Fruit fly (Drosophila melanogaster) whole organism, prepupa: ENCODE measurements around the gene CG43179.
A peak's percentile ranks its signal among the peaks of the same experiment; 100 is the strongest.

Experiments
- Blimp-1 ChIP-seq: fragments of 200-800 bp; sonication (Bioruptor generic); optimal IDR thresholded peaks from 3 replicates; lab custom pipeline; 2017; ENCODE audit warnings: missing biosample characterization, missing genetic modification characterization, mild to moderate bottlenecking, moderate library complexity, missing genetic modification reagents
- CG10631 ChIP-seq: fragments of 200-800 bp; sonication (Bioruptor generic); optimal IDR thresholded peaks from 2 replicates; lab custom pipeline; 2016; ENCODE audit warnings: missing biosample characterization, missing genetic modification characterization
- CG10669 ChIP-seq: fragments of 200-800 bp; sonication (Bioruptor generic); optimal IDR thresholded peaks from 3 replicates; lab custom pipeline; 2018; ENCODE audit warnings: missing biosample characterization, mild to moderate bottlenecking, missing genetic modification characterization, moderate library complexity
- CG11294 ChIP-seq: fragments of 200-800 bp; sonication (Bioruptor generic); IDR thresholded peaks from 2 replicates; pipeline ENCODE4 v1.3.6; 2022; ENCODE audit warnings: missing biosample characterization, missing genetic modification characterization
- CG1621 ChIP-seq: fragments of 200-800 bp; sonication (Bioruptor generic); optimal IDR thresholded peaks from 3 replicates; lab custom pipeline; 2018; ENCODE audit warnings: missing biosample characterization, mild to moderate bottlenecking, missing genetic modification characterization
- CG16779 ChIP-seq: fragments of 200-800 bp; sonication (Bioruptor generic); optimal IDR thresholded peaks from 3 replicates; lab custom pipeline; 2017; ENCODE audit warnings: missing biosample characterization, mild to moderate bottlenecking, missing genetic modification characterization
- CG3032 ChIP-seq: fragments of 200-800 bp; optimal IDR thresholded peaks from 2 replicates; lab custom pipeline; 2019; ENCODE audit warnings: missing biosample characterization, mild to moderate bottlenecking, missing genetic modification characterization, moderate library complexity
- CG31627 ChIP-seq: fragments of 200-800 bp; sonication (Bioruptor generic); optimal IDR thresholded peaks from 3 replicates; lab custom pipeline; 2016; ENCODE audit warnings: missing biosample characterization, missing genetic modification characterization
- CG32006 ChIP-seq: fragments of 200-800 bp; sonication (Bioruptor generic); optimal IDR thresholded peaks from 3 replicates; lab custom pipeline; 2017; ENCODE audit warnings: missing biosample characterization, mild to moderate bottlenecking, missing genetic modification characterization
- CG34406 ChIP-seq: fragments of 200-800 bp; sonication (Bioruptor generic); optimal IDR thresholded peaks from 3 replicates; lab custom pipeline; 2016; ENCODE audit warnings: missing biosample characterization, missing genetic modification characterization
- CG3919 ChIP-seq: fragments of 200-800 bp; sonication (Bioruptor generic); optimal IDR thresholded peaks from 3 replicates; lab custom pipeline; 2016; ENCODE audit warnings: missing biosample characterization, missing genetic modification characterization
- CG6163 ChIP-seq: fragments of 200-800 bp; sonication (Bioruptor generic); IDR thresholded peaks from 3 replicates; pipeline ENCODE4 v1.3.6; 2022; ENCODE audit warnings: missing biosample characterization, missing genetic modification characterization
- CG6276 ChIP-seq: fragments of 200-800 bp; sonication (Bioruptor generic); optimal IDR thresholded peaks from 2 replicates; lab custom pipeline; 2017; ENCODE audit warnings: missing biosample characterization, mild to moderate bottlenecking, missing genetic modification characterization
- CG6792 ChIP-seq: fragments of 200-800 bp; sonication (Bioruptor generic); optimal IDR thresholded peaks from 3 replicates; lab custom pipeline; 2016; ENCODE audit warnings: missing biosample characterization, missing genetic modification characterization
- CG6808 ChIP-seq: fragments of 200-800 bp; sonication (Bioruptor generic); optimal IDR thresholded peaks from 3 replicates; lab custom pipeline; 2017; ENCODE audit warnings: missing biosample characterization, missing genetic modification characterization, mild to moderate bottlenecking, moderate library complexity, missing genetic modification reagents
- CG6854 ChIP-seq: fragments of 200-800 bp; sonication (Bioruptor generic); optimal IDR thresholded peaks from 2 replicates; lab custom pipeline; 2017; ENCODE audit warnings: missing biosample characterization, mild to moderate bottlenecking, missing genetic modification characterization
- CG8119 ChIP-seq: fragments of 200-800 bp; sonication (Bioruptor generic); IDR thresholded peaks from 3 replicates; pipeline ENCODE4 v1.3.6; 2022; ENCODE audit warnings: missing biosample characterization, missing genetic modification characterization
- CG8319 ChIP-seq: fragments of 200-800 bp; sonication (Bioruptor generic); optimal IDR thresholded peaks from 3 replicates; lab custom pipeline; 2016; ENCODE audit warnings: missing biosample characterization, missing genetic modification characterization
- CG9139 ChIP-seq: fragments of 200-800 bp; sonication (Bioruptor generic); optimal IDR thresholded peaks from 3 replicates; lab custom pipeline; 2017; ENCODE audit warnings: missing biosample characterization, mild to moderate bottlenecking, missing genetic modification characterization
- Eip75B ChIP-seq: fragments of 200-800 bp; sonication (Bioruptor generic); optimal IDR thresholded peaks from 3 replicates; lab custom pipeline; 2016; ENCODE audit warnings: missing biosample characterization, missing genetic modification characterization
- Eip78C ChIP-seq: fragments of 200-800 bp; sonication (Bioruptor generic); peaks from one replicate; lab custom pipeline; 2016; ENCODE audit warnings: missing biosample characterization, missing genetic modification characterization
- Eip93F ChIP-seq: fragments of 200-800 bp; sonication (Bioruptor generic); optimal IDR thresholded peaks from 2 replicates; lab custom pipeline; 2016; ENCODE audit warnings: missing biosample characterization, mild to moderate bottlenecking, missing genetic modification characterization
- Ets21C ChIP-seq: fragments of 200-800 bp; sonication (Bioruptor generic); optimal IDR thresholded peaks from 3 replicates; lab custom pipeline; 2016; ENCODE audit warnings: missing biosample characterization, missing genetic modification characterization
- Ets96B ChIP-seq: fragments of 200-800 bp; optimal IDR thresholded peaks from 2 replicates; lab custom pipeline; 2019; ENCODE audit warnings: missing biosample characterization, mild to moderate bottlenecking, missing genetic modification characterization, moderate library complexity
- Gug ChIP-seq: fragments of 200-800 bp; sonication (Bioruptor generic); IDR thresholded peaks from 2 replicates; pipeline ENCODE4 v1.3.6; 2022; ENCODE audit warnings: missing biosample characterization, missing genetic modification characterization
- Hr38 ChIP-seq: sonication (Bioruptor generic); optimal IDR thresholded peaks from 2 replicates; lab custom pipeline; 2016; ENCODE audit warnings: missing biosample characterization, missing genetic modification characterization
- Hr4 ChIP-seq: fragments of 200-800 bp; sonication (Bioruptor generic); optimal IDR thresholded peaks from 3 replicates; lab custom pipeline; 2016; ENCODE audit warnings: missing biosample characterization, missing genetic modification characterization
- Lpt ChIP-seq: fragments of 200-800 bp; sonication (Bioruptor generic); optimal IDR thresholded peaks from 3 replicates; lab custom pipeline; 2016; ENCODE audit warnings: missing biosample characterization, missing genetic modification characterization
- Met ChIP-seq: fragments of 200-800 bp; sonication (Bioruptor generic); optimal IDR thresholded peaks from 3 replicates; lab custom pipeline; 2016; ENCODE audit warnings: missing biosample characterization, missing genetic modification characterization
- Smox ChIP-seq: fragments of 200-800 bp; sonication (Bioruptor generic); optimal IDR thresholded peaks from 3 replicates; lab custom pipeline; 2016; ENCODE audit warnings: missing biosample characterization, missing genetic modification characterization
- Sox102F ChIP-seq: fragments of 200-800 bp; sonication (Bioruptor generic); optimal IDR thresholded peaks from 2 replicates; lab custom pipeline; 2016; ENCODE audit warnings: missing biosample characterization, mild to moderate bottlenecking, missing genetic modification characterization
- Sox14 ChIP-seq: fragments of 200-800 bp; sonication (Bioruptor generic); optimal IDR thresholded peaks from 3 replicates; lab custom pipeline; 2016; ENCODE audit warnings: missing biosample characterization, missing genetic modification characterization
- Sox15 ChIP-seq: fragments of 200-800 bp; sonication (Bioruptor generic); optimal IDR thresholded peaks from 3 replicates; lab custom pipeline; 2016; ENCODE audit warnings: missing biosample characterization, missing genetic modification characterization
- dac ChIP-seq: fragments of 200-800 bp; sonication (Bioruptor generic); optimal IDR thresholded peaks from 2 replicates; lab custom pipeline; 2017; ENCODE audit warnings: missing biosample characterization, mild to moderate bottlenecking, missing genetic modification characterization
- dsx ChIP-seq: fragments of 200-800 bp; optimal IDR thresholded peaks from 3 replicates; lab custom pipeline; 2019; ENCODE audit warnings: missing biosample characterization, mild to moderate bottlenecking, missing genetic modification characterization, moderate library complexity; ENCODE audit not compliant: poor library complexity, severe bottlenecking
- eg ChIP-seq: fragments of 200-800 bp; sonication (Bioruptor generic); IDR thresholded peaks from 3 replicates; pipeline ENCODE4 v1.3.6; 2022; ENCODE audit warnings: missing biosample characterization, missing genetic modification characterization
- esn ChIP-seq: fragments of 200-800 bp; sonication (Bioruptor generic); optimal IDR thresholded peaks from 2 replicates; lab custom pipeline; 2016; ENCODE audit warnings: missing biosample characterization, mild to moderate bottlenecking, missing genetic modification characterization, moderate library complexity
- fd85E ChIP-seq: fragments of 200-800 bp; sonication (Bioruptor generic); optimal IDR thresholded peaks from 3 replicates; lab custom pipeline; 2016; ENCODE audit warnings: missing biosample characterization, missing genetic modification characterization
- fkh ChIP-seq: fragments of 200-800 bp; sonication (Bioruptor generic); optimal IDR thresholded peaks from 3 replicates; lab custom pipeline; 2017; ENCODE audit warnings: missing biosample characterization, mild to moderate bottlenecking, missing genetic modification characterization, moderate library complexity
- lz ChIP-seq: fragments of 200-800 bp; sonication (Bioruptor generic); optimal IDR thresholded peaks from 3 replicates; lab custom pipeline; 2016; ENCODE audit warnings: missing biosample characterization, missing genetic modification characterization
- net ChIP-seq: fragments of 200-800 bp; sonication (Bioruptor generic); optimal IDR thresholded peaks from 3 replicates; lab custom pipeline; 2016; ENCODE audit warnings: missing biosample characterization, missing genetic modification characterization
- pdm3 ChIP-seq: fragments of 200-800 bp; sonication (Bioruptor generic); optimal IDR thresholded peaks from 3 replicates; lab custom pipeline; 2016; ENCODE audit warnings: missing biosample characterization, missing genetic modification characterization
- spab ChIP-seq: fragments of 200-800 bp; sonication (Bioruptor generic); optimal IDR thresholded peaks from 2 replicates; lab custom pipeline; 2017; ENCODE audit warnings: missing biosample characterization, mild to moderate bottlenecking, missing genetic modification characterization, missing genetic modification reagents
- ss ChIP-seq, 2 experiments: fragments of 200-800 bp; sonication (Bioruptor generic); optimal IDR thresholded peaks; 2 replicates in 1 of 2; 3 replicates in 1 of 2; lab custom pipeline; 2017 to 2018; ENCODE audit warnings: mild to moderate bottlenecking in 2 of 2, missing biosample characterization in 2 of 2, missing genetic modification characterization in 2 of 2, moderate library complexity in 1 of 2
- svp ChIP-seq: fragments of 200-800 bp; sonication (Bioruptor generic); peaks from one replicate; lab custom pipeline; 2016; ENCODE audit warnings: missing biosample characterization, missing genetic modification characterization
- vri ChIP-seq: fragments of 200-800 bp; sonication (Bioruptor generic); optimal IDR thresholded peaks from 3 replicates; lab custom pipeline; 2016; ENCODE audit warnings: missing biosample characterization, mild to moderate bottlenecking, missing genetic modification characterization

The CG43179 gene

DNA sequence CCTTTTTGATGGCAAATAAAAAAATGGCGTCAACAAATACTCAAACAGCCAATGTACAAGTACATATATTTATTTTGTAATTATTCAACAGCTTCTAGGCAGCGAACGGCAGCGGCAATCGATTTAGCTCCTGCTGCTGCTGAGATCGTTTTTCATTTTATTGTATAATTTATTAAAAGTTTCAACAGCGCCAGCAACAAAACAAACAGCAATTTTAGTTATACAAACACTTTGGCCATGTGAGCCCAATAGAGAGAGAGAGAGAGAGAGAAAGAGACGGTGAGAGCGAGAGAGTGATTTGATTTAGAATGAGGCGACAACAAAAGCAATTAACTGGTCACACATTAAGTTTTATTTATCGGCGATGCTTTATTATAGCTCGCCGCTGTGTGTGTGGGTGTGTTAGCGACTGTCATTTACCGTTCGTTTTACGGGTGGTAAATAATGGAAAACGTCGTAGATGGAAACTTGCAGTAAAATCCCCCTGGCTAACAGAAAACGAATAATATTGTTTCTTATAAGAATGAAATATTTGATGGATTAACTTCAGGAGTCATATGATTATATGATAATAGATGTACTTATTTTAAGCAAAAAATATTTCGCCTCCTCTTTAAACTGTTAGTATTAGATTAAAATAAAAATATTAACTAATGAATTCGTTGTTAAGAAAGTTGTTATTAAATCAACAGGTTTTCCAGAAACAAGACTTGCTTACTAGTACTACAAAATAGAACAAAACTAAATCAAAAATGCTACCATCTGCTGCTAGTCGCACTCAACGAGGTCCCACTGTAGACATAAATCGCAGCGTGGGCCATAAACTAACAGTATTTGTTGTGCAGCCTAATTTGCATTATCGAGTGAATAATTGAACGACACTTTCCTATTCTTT is 29.4 kb downstream of the CG43179 start:
- TF ChIP-seq Eip78C (GFP tag; lab: Kevin White, UChicago) (peak; percentile 61), fkh (GFP tag; lab: Kevin White, UChicago) (peak; percentile 85), svp (GFP tag; lab: Kevin White, UChicago) (peak; percentile 58), Hr4 (peak; percentile 33), eg (GFP tag; lab: Robert Waterston, UW) (no peak), CG32006 (GFP tag; lab: Kevin White, UChicago) (peak; percentile 19)

DNA sequence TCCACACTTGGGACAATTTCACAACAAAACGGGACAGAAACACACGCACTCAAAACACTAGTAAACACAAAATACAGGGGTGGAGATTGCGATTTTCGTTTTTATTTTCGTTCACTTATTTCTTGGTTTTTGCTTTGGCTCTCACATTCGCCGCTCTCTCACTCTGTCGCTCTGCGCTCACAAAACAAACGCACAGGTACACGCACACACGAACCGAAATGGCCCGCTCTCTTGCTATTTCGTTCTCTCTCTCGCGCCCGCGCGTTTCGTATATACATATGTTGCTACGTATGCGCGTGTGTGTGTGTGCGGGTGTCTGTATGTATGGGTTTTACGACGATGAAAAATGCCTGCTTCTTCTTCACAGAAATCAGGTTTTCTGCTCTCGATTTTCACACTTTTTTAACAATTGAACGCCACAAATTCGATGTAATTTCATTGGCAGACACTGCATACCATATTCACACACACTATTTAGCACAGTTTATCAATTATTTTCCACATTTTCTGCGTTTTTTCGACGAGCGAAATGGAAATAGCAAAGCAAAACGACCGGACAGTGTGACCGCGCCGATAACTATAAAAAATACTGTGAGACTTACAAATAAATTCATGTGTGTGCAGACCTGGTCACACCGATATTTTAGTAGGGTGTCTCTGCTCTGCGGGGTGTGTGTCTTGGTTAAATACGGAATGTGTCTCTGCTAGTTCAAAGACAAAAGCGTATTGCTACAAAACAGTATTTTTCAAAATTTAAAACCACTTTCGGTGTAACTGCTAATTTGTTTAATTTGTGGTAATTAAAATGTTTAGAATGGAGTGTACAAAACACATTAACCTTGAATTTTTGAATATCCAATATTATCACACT is 30.6 kb downstream of the CG43179 start, which contains the start of gene trx:
Gene trx, minus strand, starts transcription at position 584 of the 871 bp plus-strand sequence.
- no peak for TF ChIP-seq CG11294 (GFP tag; lab: Robert Waterston, UW)
- TF ChIP-seq CG6792 (GFP tag; lab: Kevin White, UChicago): no peak
- no peak for TF ChIP-seq CG34406 (GFP tag; lab: Kevin White, UChicago)
- peak; percentile 30 for TF ChIP-seq Eip75B (GFP tag; lab: Kevin White, UChicago)
- TF ChIP-seq Eip78C (GFP tag; lab: Kevin White, UChicago): peak; percentile 33
- TF ChIP-seq fkh (GFP tag; lab: Kevin White, UChicago): no peak
- no peak for TF ChIP-seq net (GFP tag; lab: Kevin White, UChicago)
- peak; percentile 40 to 66 for TF ChIP-seq ss (GFP tag; optimal IDR thresholded peaks at IDR 0.05; lab: Kevin White, UChicago)
- no peak for TF ChIP-seq Eip93F (GFP tag; lab: Kevin White, UChicago)
- TF ChIP-seq CG8319 (GFP tag; lab: Kevin White, UChicago): no peak
- TF ChIP-seq CG31627: no peak
- TF ChIP-seq CG9139: peak; percentile 7
- no peak for TF ChIP-seq Ets21C
- no peak for TF ChIP-seq Hr38
- no peak for TF ChIP-seq dac (GFP tag; lab: Kevin White, UChicago)
- no peak for TF ChIP-seq eg (GFP tag; lab: Robert Waterston, UW)
- no peak for TF ChIP-seq Blimp-1
- TF ChIP-seq CG3032 (tag; lab: Kevin White, UChicago): no peak
- peak; percentile 44 for TF ChIP-seq vri (GFP tag; lab: Kevin White, UChicago)
- no peak for TF ChIP-seq CG10631 (GFP tag; lab: Kevin White, UChicago)
- TF ChIP-seq CG10669: no peak
- TF ChIP-seq CG16779: peak; percentile 61
- peak; percentile 34 for TF ChIP-seq esn
- TF ChIP-seq CG8119 (GFP tag; lab: Robert Waterston, UW): no peak
- peak; percentile 22 for TF ChIP-seq Sox14 (GFP tag; lab: Kevin White, UChicago)
- no peak for TF ChIP-seq spab (GFP tag; lab: Kevin White, UChicago)
- no peak for TF ChIP-seq pdm3
- peak; percentile 41 for TF ChIP-seq Sox102F (GFP tag; lab: Kevin White, UChicago)
- no peak for TF ChIP-seq Met (GFP tag; lab: Kevin White, UChicago)
- TF ChIP-seq Sox15 (GFP tag; lab: Kevin White, UChicago): no peak
- TF ChIP-seq CG6276: no peak
- peak; percentile 14 for TF ChIP-seq Ets96B (tag; lab: Kevin White, UChicago)
- TF ChIP-seq fd85E: no peak
- peak; percentile 37 for TF ChIP-seq dsx (GFP tag; lab: Kevin White, UChicago)
- TF ChIP-seq CG1621 (tag; lab: Kevin White, UChicago): no peak
- no peak for TF ChIP-seq Gug
- TF ChIP-seq CG3919 (GFP tag; lab: Kevin White, UChicago): peak; percentile 1
- TF ChIP-seq Lpt (GFP tag; lab: Kevin White, UChicago): no peak
- no peak for TF ChIP-seq CG6808
- no peak for TF ChIP-seq CG6163
- peak; percentile 60 for TF ChIP-seq CG6854 (GFP tag; lab: Kevin White, UChicago)
- TF ChIP-seq Smox (GFP tag; lab: Kevin White, UChicago): no peak
- no peak for TF ChIP-seq lz (GFP tag; lab: Kevin White, UChicago)
- no peak for TF ChIP-seq svp (GFP tag; lab: Kevin White, UChicago)
